Fruit fly (Drosophila melanogaster): ENCODE data around the gene CG5704.

Gene CG5704

DNA sequence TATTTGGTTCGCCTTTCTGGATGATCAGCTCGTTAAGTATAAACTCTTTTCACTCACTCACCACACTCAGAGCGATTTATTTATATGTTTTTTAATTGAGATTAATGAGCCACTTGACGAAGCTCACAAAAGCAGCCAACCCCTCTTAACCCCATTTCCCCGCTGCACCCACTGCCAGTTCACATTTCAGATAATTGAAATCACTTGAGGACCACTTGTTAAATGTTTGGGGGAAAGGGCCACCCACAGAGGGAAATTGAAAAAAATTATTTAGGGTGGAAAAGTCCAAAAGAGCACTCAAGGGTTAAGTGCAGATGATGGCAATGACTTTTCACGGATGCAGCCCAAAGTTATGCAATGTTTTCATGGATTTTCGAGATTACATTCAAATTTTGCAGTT is 18.0 kb downstream of the CG5704 start (continued):
- TF ChIP-seq Sry-β (GFP tag; optimal IDR thresholded peaks at IDR 0.05) (no peak), bcd (GFP tag; optimal IDR thresholded peaks at IDR 0.05) (no peak), corto (GFP tag; optimal IDR thresholded peaks at IDR 0.05) (no peak), pho (GFP tag; optimal IDR thresholded peaks at IDR 0.05) (no peak), CG15514 (GFP tag; optimal IDR thresholded peaks at IDR 0.05) (no peak), jumu (GFP tag; optimal IDR thresholded peaks at IDR 0.05) (no peak), Awh (GFP tag; IDR thresholded peaks at IDR 0.05) (no peak), CG12071 (GFP tag; optimal IDR thresholded peaks at IDR 0.05) (no peak), chinmo (GFP tag; IDR thresholded peaks at IDR 0.05; ENCODE audit: partially characterized antibody) (0 out of 4 replicates have a peak, but pooled peaks have one; percentile 49), mld (GFP tag; IDR thresholded peaks at IDR 0.05; ENCODE audit: partially characterized antibody) (no peak), row (GFP tag; IDR thresholded peaks at IDR 0.05) (peak; percentile 28; the same call in 2 of the 3 replicates), CG4424 (GFP tag; optimal IDR thresholded peaks at IDR 0.05) (no peak), CG8281 (tag; optimal IDR thresholded peaks at IDR 0.05) (no peak), HLHmδ (GFP tag; optimal IDR thresholded peaks at IDR 0.05) (no peak), az2 (GFP tag; optimal IDR thresholded peaks at IDR 0.05) (no peak), CrebB (tag; optimal IDR thresholded peaks at IDR 0.05) (no peak), GATAe (GFP tag; conservative IDR thresholded peaks at IDR 0.05) (no peak), Hr3 (GFP tag; optimal IDR thresholded peaks at IDR 0.05) (no peak), CG2116 (GFP tag; optimal IDR thresholded peaks at IDR 0.05) (no peak), CG3281 (GFP tag; optimal IDR thresholded peaks at IDR 0.05) (no peak), Hmx (GFP tag; optimal IDR thresholded peaks at IDR 0.05) (no peak), hkb (optimal IDR thresholded peaks at IDR 0.05) (no peak), hkb (GFP tag; IDR thresholded peaks at IDR 0.05) (peak; percentile 39; the same call in 1 of the 2 replicates), CG5953 (GFP tag; IDR thresholded peaks at IDR 0.05) (no peak), sob (GFP tag; IDR thresholded peaks at IDR 0.05) (no peak), nmo (GFP tag; optimal IDR thresholded peaks at IDR 0.05) (no peak), prd (optimal IDR thresholded peaks at IDR 0.05) (no peak), prd (GFP tag; IDR thresholded peaks at IDR 0.05) (no peak), B-H2 (GFP tag; optimal IDR thresholded peaks at IDR 0.05) (no peak)

DNA sequence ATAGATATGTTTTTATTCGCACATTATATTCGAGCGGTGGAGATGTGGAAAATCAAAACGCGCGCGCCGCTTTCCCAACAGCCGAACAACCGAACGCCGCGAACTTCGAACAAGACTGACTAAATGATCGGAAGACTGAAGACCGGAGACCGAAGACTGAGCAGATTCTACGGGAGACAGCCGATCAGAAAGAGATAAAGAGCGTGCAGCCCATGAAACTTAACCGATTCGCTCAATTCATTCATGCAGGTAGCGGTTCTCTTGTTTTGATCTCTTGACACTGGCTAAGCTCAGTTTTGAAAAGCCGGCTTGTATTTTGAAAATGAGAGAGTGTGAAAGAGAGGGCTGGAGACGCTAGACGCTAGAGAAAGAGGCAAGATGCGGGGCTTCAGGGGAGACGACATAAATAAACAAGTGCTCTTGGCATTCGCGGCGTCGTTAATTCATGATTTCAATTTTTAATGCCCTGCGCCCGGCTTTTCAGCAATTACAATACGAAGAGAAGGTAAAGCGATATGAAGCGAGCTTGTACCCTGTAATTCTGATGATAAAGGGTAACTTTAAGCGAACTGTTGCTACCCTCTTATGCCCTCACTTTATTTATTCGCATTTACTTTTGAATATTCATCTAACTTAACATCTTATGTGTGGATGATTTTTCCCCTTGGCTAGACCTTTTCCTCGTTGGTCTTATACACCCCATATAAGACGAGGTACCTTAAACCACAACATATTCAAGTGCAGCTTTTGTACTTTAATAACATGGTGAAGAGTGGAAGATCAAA is 19.0 kb downstream of the CG5704 start, which contains the start of gene zormin:
Gene zormin (minus strand): TSS at position 113 of the 785 bp plus-strand sequence.
- peak; percentile 40 for TF ChIP-seq CG17359 (tag; optimal IDR thresholded peaks at IDR 0.05)
- TF ChIP-seq sna (GFP tag; IDR thresholded peaks at IDR 0.05; ENCODE audit: partially characterized antibody), result no peak
- TF ChIP-seq CG13775 (GFP tag; optimal IDR thresholded peaks at IDR 0.05), result no peak
- peak; percentile 43 for TF ChIP-seq Antp (GFP tag; optimal IDR thresholded peaks at IDR 0.05)
- no peak for TF ChIP-seq tup (GFP tag; optimal IDR thresholded peaks at IDR 0.05)
- peak; percentile 24 for TF ChIP-seq CG2712 (tag; optimal IDR thresholded peaks at IDR 0.05)
- TF ChIP-seq unpg (GFP tag; optimal IDR thresholded peaks at IDR 0.05), result no peak
- peak; percentile 8 for TF ChIP-seq tap (tag; optimal IDR thresholded peaks at IDR 0.05)
- no peak for TF ChIP-seq D (optimal IDR thresholded peaks at IDR 0.05)
- peak; percentile 19 for TF ChIP-seq D (GFP tag; optimal IDR thresholded peaks at IDR 0.05)
- peak; percentile 38 for TF ChIP-seq CG7839 (tag; optimal IDR thresholded peaks at IDR 0.05)
- TF ChIP-seq crc (GFP tag; optimal IDR thresholded peaks at IDR 0.05), result peak; percentile 8
- TF ChIP-seq CG14441 (GFP tag; IDR thresholded peaks at IDR 0.05), result peak; percentile 39; the same call in 1 of the 2 replicates
- no peak for TF ChIP-seq sim (GFP tag; IDR thresholded peaks at IDR 0.05)
- TF ChIP-seq H2.0 (GFP tag; IDR thresholded peaks at IDR 0.05), result peak; percentile 21; the same call in 1 of the 2 replicates
- peak; percentile 38 for TF ChIP-seq CG4820 (GFP tag; optimal IDR thresholded peaks at IDR 0.05)
- peak; percentile 13; the same call in 1 of the 3 replicates for TF ChIP-seq croc (GFP tag; conservative IDR thresholded peaks at IDR 0.05)
- TF ChIP-seq Dll (GFP tag; IDR thresholded peaks at IDR 0.05; ENCODE audit: partially characterized antibody), result peak; percentile 52; the same call in 1 of the 4 replicates
- TF ChIP-seq dmrt99B (tag; optimal IDR thresholded peaks at IDR 0.05), result peak; percentile 66
- TF ChIP-seq Awh (GFP tag; IDR thresholded peaks at IDR 0.05), result peak; percentile 59; the same call in 1 of the 2 replicates
- TF ChIP-seq Jarid2 (GFP tag; optimal IDR thresholded peaks at IDR 0.05), result peak; percentile 75
- peak; percentile 47 for TF ChIP-seq gem (tag; optimal IDR thresholded peaks at IDR 0.05)

Measured in whole organism, embryonic.